Fruit fly (Drosophila melanogaster) whole organism, embryonic: ENCODE results near the gene Sry-alpha.

ENCODE experiments used
- Aef1 ChIP-seq: fragments of 200-800 bp; sonication (Bioruptor generic); IDR thresholded peaks from 3 replicates; pipeline ENCODE4 v1.3.6; 2022; ENCODE audit warnings: missing biosample characterization, missing genetic modification characterization
- CG1024 ChIP-seq: fragments of 200-800 bp; sonication (Bioruptor generic); IDR thresholded peaks from 2 replicates; pipeline ENCODE4 v1.3.6; 2022; ENCODE audit warnings: missing biosample characterization, missing genetic modification characterization
- CG10267 ChIP-seq: fragments of 200-800 bp; sonication (Bioruptor generic); optimal IDR thresholded peaks from 2 replicates; lab custom pipeline; 2018; ENCODE audit warnings: missing biosample characterization, mild to moderate bottlenecking, missing genetic modification characterization, moderate library complexity
- CG10979 ChIP-seq: fragments of 200-800 bp; sonication (Bioruptor generic); optimal IDR thresholded peaks from 2 replicates; lab custom pipeline; 2018; ENCODE audit warnings: missing biosample characterization, mild to moderate bottlenecking, missing genetic modification characterization, moderate library complexity
- CG12155 ChIP-seq: fragments of 200-800 bp; sonication (Bioruptor generic); optimal IDR thresholded peaks from 3 replicates; lab custom pipeline; 2016; ENCODE audit warnings: missing biosample characterization, missing genetic modification characterization
- CG13123 ChIP-seq: fragments of 200-800 bp; sonication (Bioruptor generic); optimal IDR thresholded peaks from 2 replicates; lab custom pipeline; 2016; ENCODE audit warnings: missing biosample characterization, missing genetic modification characterization
- CG13287 ChIP-seq: fragments of 200-800 bp; sonication (Bioruptor generic); IDR thresholded peaks from 2 replicates; pipeline ENCODE4 v1.3.6; 2022; ENCODE audit warnings: missing biosample characterization, missing genetic modification characterization; ENCODE audit not compliant: partially characterized antibody
- CG14710 ChIP-seq: fragments of 200-800 bp; sonication (Bioruptor generic); optimal IDR thresholded peaks from 3 replicates; lab custom pipeline; 2019; ENCODE audit warnings: missing biosample characterization, mild to moderate bottlenecking, missing genetic modification characterization, moderate library complexity
- CG15269 ChIP-seq: fragments of 200-800 bp; sonication (Bioruptor generic); optimal IDR thresholded peaks from 2 replicates; lab custom pipeline; 2018; ENCODE audit warnings: missing biosample characterization, mild to moderate bottlenecking, missing genetic modification characterization, moderate library complexity
- CG1603 ChIP-seq: fragments of 200-800 bp; sonication (Bioruptor generic); optimal IDR thresholded peaks from 2 replicates; lab custom pipeline; 2019; ENCODE audit warnings: missing biosample characterization, mild to moderate bottlenecking, missing genetic modification characterization, moderate library complexity
- CG34422 ChIP-seq: fragments of 200-800 bp; sonication (Bioruptor generic); IDR thresholded peaks from 3 replicates; pipeline ENCODE4 v1.3.6; 2022; ENCODE audit warnings: missing biosample characterization, missing genetic modification characterization
- CG4360 ChIP-seq: fragments of 200-800 bp; sonication (Bioruptor generic); IDR thresholded peaks from 2 replicates; pipeline ENCODE4 v1.3.6; 2022; ENCODE audit warnings: missing biosample characterization, missing genetic modification characterization
- CG4854 ChIP-seq: fragments of 200-800 bp; sonication (Bioruptor generic); optimal IDR thresholded peaks from 2 replicates; lab custom pipeline; 2016; ENCODE audit warnings: missing biosample characterization, missing genetic modification characterization, inconsistent platforms
- CG5245 ChIP-seq: fragments of 200-800 bp; sonication (Bioruptor generic); optimal IDR thresholded peaks from 3 replicates; lab custom pipeline; 2016; ENCODE audit warnings: missing biosample characterization, missing genetic modification characterization
- CG6254 ChIP-seq: fragments of 200-800 bp; sonication (Bioruptor generic); optimal IDR thresholded peaks from 3 replicates; lab custom pipeline; 2017; ENCODE audit warnings: mild to moderate bottlenecking, missing biosample characterization, missing genetic modification reagents, missing genetic modification characterization
- CG6689 ChIP-seq: fragments of 200-800 bp; sonication (Bioruptor generic); IDR thresholded peaks from 2 replicates; pipeline ENCODE4 v1.3.6; 2022; ENCODE audit warnings: missing biosample characterization, missing genetic modification characterization
- CG8924 ChIP-seq: fragments of 200-800 bp; optimal IDR thresholded peaks from 3 replicates; lab custom pipeline; 2019; ENCODE audit warnings: missing biosample characterization, mild to moderate bottlenecking, missing genetic modification characterization, moderate library complexity
- CG9215 ChIP-seq: fragments of 200-800 bp; sonication (Bioruptor generic); IDR thresholded peaks from 2 replicates; pipeline ENCODE4 v1.3.6; 2022; ENCODE audit warnings: missing biosample characterization, missing genetic modification characterization
- CG9932 ChIP-seq: fragments of 200-800 bp; sonication (Bioruptor generic); IDR thresholded peaks from 2 replicates; pipeline ENCODE4 v1.3.6; 2022; ENCODE audit warnings: missing biosample characterization, missing genetic modification characterization
- CHES-1-like ChIP-seq: fragments of 200-800 bp; sonication (Bioruptor generic); optimal IDR thresholded peaks from 2 replicates; lab custom pipeline; 2016; ENCODE audit warnings: missing biosample characterization, missing genetic modification characterization
- CrebB ChIP-seq: fragments of 200-800 bp; sonication (Bioruptor generic); optimal IDR thresholded peaks from 3 replicates; lab custom pipeline; 2018; ENCODE audit warnings: missing biosample characterization, mild to moderate bottlenecking, missing genetic modification characterization
- Doc2 ChIP-seq: fragments of 200-800 bp; sonication (Bioruptor generic); IDR thresholded peaks from 2 replicates; pipeline ENCODE4 v1.3.6; 2022; ENCODE audit warnings: missing biosample characterization, missing genetic modification characterization
- Ets65A ChIP-seq: fragments of 200-800 bp; sonication (Bioruptor generic); peaks from one replicate; lab custom pipeline; 2016; ENCODE audit warnings: missing biosample characterization, missing genetic modification characterization
- H2.0 ChIP-seq: fragments of 200-800 bp; sonication (Bioruptor generic); IDR thresholded peaks from 2 replicates; pipeline ENCODE4 v1.3.6; 2022; ENCODE audit warnings: missing biosample characterization, missing genetic modification characterization
- HmgD ChIP-seq: fragments of 200-800 bp; sonication (Bioruptor generic); optimal IDR thresholded peaks from 3 replicates; lab custom pipeline; 2016; ENCODE audit warnings: missing biosample characterization, missing genetic modification characterization
- Med ChIP-seq: fragments of 200-800 bp; sonication (Bioruptor generic); peaks from one replicate; lab custom pipeline; 2016; ENCODE audit warnings: missing biosample characterization, missing genetic modification characterization, mild to moderate bottlenecking, inconsistent platforms, moderate library complexity
- Meics ChIP-seq: fragments of 200-800 bp; sonication (Bioruptor generic); optimal IDR thresholded peaks from 2 replicates; lab custom pipeline; 2017; ENCODE audit warnings: missing biosample characterization, mild to moderate bottlenecking, missing genetic modification characterization
- Oli ChIP-seq: fragments of 200-800 bp; sonication (Bioruptor generic); optimal IDR thresholded peaks from 2 replicates; lab custom pipeline; 2018; ENCODE audit warnings: missing biosample characterization, mild to moderate bottlenecking, missing genetic modification characterization, moderate library complexity
- Opbp ChIP-seq: fragments of 200-800 bp; sonication (Bioruptor generic); IDR thresholded peaks from 3 replicates; pipeline ENCODE4 v1.3.6; 2022; ENCODE audit warnings: missing biosample characterization, missing genetic modification characterization; ENCODE audit not compliant: partially characterized antibody
- Rfx ChIP-seq: fragments of 200-800 bp; sonication (Bioruptor generic); IDR thresholded peaks from 2 replicates; pipeline ENCODE4 v1.3.6; 2022; ENCODE audit warnings: missing biosample characterization, missing genetic modification characterization
- Side ChIP-seq: fragments of 200-800 bp; sonication (Bioruptor generic); optimal IDR thresholded peaks from 2 replicates; lab custom pipeline; 2016; ENCODE audit warnings: missing biosample characterization, missing genetic modification characterization
- Tbp ChIP-seq: fragments of >200 bp; optimal IDR thresholded peaks from 2 replicates; lab custom pipeline; 2018; ENCODE audit warnings: missing biosample characterization, missing genetic modification characterization
- ato ChIP-seq: fragments of 200-800 bp; sonication (Bioruptor generic); IDR thresholded peaks from 2 replicates; pipeline ENCODE4 v1.3.6; 2022; ENCODE audit warnings: missing biosample characterization, missing genetic modification characterization; ENCODE audit not compliant: partially characterized antibody
- bbx ChIP-seq: fragments of 200-800 bp; sonication (Bioruptor generic); IDR thresholded peaks from 2 replicates; pipeline ENCODE4 v1.3.6; 2022; ENCODE audit warnings: missing biosample characterization, missing genetic modification characterization; ENCODE audit not compliant: partially characterized antibody
- bowl ChIP-seq: fragments of 200-800 bp; sonication (Bioruptor generic); IDR thresholded peaks from 2 replicates; pipeline ENCODE4 v1.3.6; 2022; ENCODE audit warnings: missing biosample characterization, missing genetic modification characterization
- chn ChIP-seq: fragments of 200-800 bp; sonication (Bioruptor generic); optimal IDR thresholded peaks from 2 replicates; lab custom pipeline; 2016; ENCODE audit warnings: missing biosample characterization, missing genetic modification characterization
- fd3F ChIP-seq: fragments of 200-800 bp; sonication (Bioruptor generic); optimal IDR thresholded peaks from 2 replicates; lab custom pipeline; 2018; ENCODE audit warnings: missing biosample characterization, mild to moderate bottlenecking, missing genetic modification characterization, moderate library complexity
- hbn ChIP-seq: fragments of 200-800 bp; sonication (Bioruptor generic); IDR thresholded peaks from 2 replicates; pipeline ENCODE4 v1.3.6; 2022; ENCODE audit warnings: missing biosample characterization, missing genetic modification characterization; ENCODE audit not compliant: partially characterized antibody
- insv ChIP-seq, 2 experiments: fragments of 200-800 bp; sonication (Bioruptor generic); optimal IDR thresholded peaks; 3 replicates each; lab custom pipeline; 2016 to 2018; ENCODE audit warnings: missing biosample characterization in 2 of 2, missing genetic modification characterization in 2 of 2
- jing ChIP-seq: fragments of 200-800 bp; sonication (Bioruptor generic); optimal IDR thresholded peaks from 2 replicates; lab custom pipeline; 2018; ENCODE audit warnings: missing biosample characterization, mild to moderate bottlenecking, missing genetic modification characterization
- mam ChIP-seq: fragments of 200-800 bp; sonication (Bioruptor generic); optimal IDR thresholded peaks from 3 replicates; lab custom pipeline; 2016; ENCODE audit warnings: missing biosample characterization, missing genetic modification characterization
- nau ChIP-seq: fragments of 200-800 bp; sonication (Bioruptor generic); optimal IDR thresholded peaks from 3 replicates; lab custom pipeline; 2017; ENCODE audit warnings: missing biosample characterization, mild to moderate bottlenecking, missing genetic modification characterization, missing genetic modification reagents
- nmo ChIP-seq: fragments of 200-800 bp; sonication (Bioruptor generic); optimal IDR thresholded peaks from 2 replicates; lab custom pipeline; 2018; ENCODE audit warnings: missing biosample characterization, mild to moderate bottlenecking, missing genetic modification characterization, moderate library complexity
- otp ChIP-seq: fragments of 200-800 bp; sonication (Bioruptor generic); IDR thresholded peaks from 3 replicates; pipeline ENCODE4, ENCODE4 v1.3.6; 2022; ENCODE audit warnings: missing biosample characterization, missing genetic modification characterization
- row ChIP-seq: fragments of 200-800 bp; sonication (Bioruptor generic); IDR thresholded peaks from 3 replicates; pipeline ENCODE4 v1.3.6; 2022; ENCODE audit warnings: missing biosample characterization, missing genetic modification characterization
- sens ChIP-seq: fragments of 200-800 bp; sonication (Bioruptor generic); peaks from one replicate; lab custom pipeline; 2016; ENCODE audit warnings: missing biosample characterization, missing genetic modification characterization
- sna ChIP-seq: fragments of 200-800 bp; sonication (Bioruptor generic); IDR thresholded peaks from 2 replicates; pipeline ENCODE4 v1.3.6; 2022; ENCODE audit warnings: missing biosample characterization, missing genetic modification characterization; ENCODE audit not compliant: partially characterized antibody
- sob ChIP-seq: fragments of 200-800 bp; sonication (Bioruptor generic); IDR thresholded peaks from 2 replicates; pipeline ENCODE4 v1.3.6; 2022; ENCODE audit warnings: missing biosample characterization, missing genetic modification characterization
- stwl ChIP-seq: fragments of 200-800 bp; sonication (Bioruptor generic); optimal IDR thresholded peaks from 3 replicates; lab custom pipeline; 2018; ENCODE audit warnings: missing biosample characterization, mild to moderate bottlenecking, missing genetic modification characterization, moderate library complexity
- z ChIP-seq: fragments of 200-800 bp; sonication (Bioruptor generic); IDR thresholded peaks from 3 replicates; pipeline ENCODE4 v1.3.6; 2022; ENCODE audit warnings: missing biosample characterization, missing genetic modification characterization

Gene Sry-alpha

DNA sequence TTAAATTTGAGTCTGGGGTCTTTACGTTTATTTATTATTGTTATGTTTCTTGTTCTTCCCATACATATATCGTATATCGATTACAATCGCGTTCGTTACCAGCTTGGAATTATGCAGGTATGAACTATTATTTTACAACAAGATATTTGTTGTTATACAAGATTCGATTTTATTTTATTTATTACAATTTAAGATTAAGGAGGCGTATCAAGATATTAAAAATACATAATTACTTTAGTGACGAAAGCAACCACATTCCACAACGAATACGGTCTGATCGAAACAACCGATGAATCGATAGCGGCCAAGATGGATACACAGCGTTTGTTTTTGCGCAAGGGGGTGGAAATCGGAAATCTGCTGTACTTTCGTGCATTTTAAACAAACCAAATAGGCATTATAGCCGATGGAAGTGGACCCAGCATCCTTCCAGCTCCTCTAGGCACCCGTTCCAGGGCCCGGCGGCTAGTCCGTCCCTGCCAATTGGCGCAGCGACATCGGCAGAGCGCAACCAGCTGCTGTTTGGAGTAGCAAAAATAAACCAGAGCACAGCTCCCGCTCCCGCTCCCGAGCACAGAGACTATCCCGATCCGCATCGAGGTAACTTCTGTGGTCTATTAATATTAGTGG lies 41.8 kb upstream of the Sry-alpha start, which contains the start of the genes CG15525 and CG11504 (continued):
- TF ChIP-seq CHES-1-like (GFP tag; lab: Kevin White, UChicago) (peak; percentile 64), Med (GFP tag; lab: Kevin White, UChicago) (peak; percentile 84), CG34422 (GFP tag; lab: Robert Waterston, UW) (peak; percentile 79; the same call in 2 of the 3 replicates), Doc2 (no peak), insv (GFP tag; optimal IDR thresholded peaks at IDR 0.05; lab: Kevin White, UChicago) (peak in 1 of 2 experiments; percentile 7), sens (GFP tag; lab: Kevin White, UChicago) (peak; percentile 96), nmo (GFP tag; lab: Kevin White, UChicago) (peak; percentile 62), Oli (tag; lab: Kevin White, UChicago) (no peak), Ets65A (GFP tag; lab: Kevin White, UChicago) (peak; percentile 96), otp (no peak), CG4854 (GFP tag; lab: Kevin White, UChicago) (peak; percentile 23), CG15269 (tag; lab: Kevin White, UChicago) (no peak), CG6254 (GFP tag; lab: Kevin White, UChicago) (no peak), CG12155 (peak; percentile 55), z (no peak), row (GFP tag; lab: Robert Waterston, UW) (peak; percentile 93), ato (GFP tag; lab: Robert Waterston, UW) (peak; percentile 71; the same call in 1 of the 2 replicates), CG9932 (GFP tag; lab: Robert Waterston, UW) (peak; percentile 84), bbx (GFP tag; lab: Robert Waterston, UW) (peak; percentile 72), CG6689 (GFP tag; lab: Robert Waterston, UW) (peak; percentile 53; the same call in 1 of the 2 replicates), Meics (GFP tag; lab: Kevin White, UChicago) (peak; percentile 100), bowl (GFP tag; lab: Robert Waterston, UW) (no peak), jing (GFP tag; lab: Kevin White, UChicago) (no peak), Tbp (no peak), CG8924 (tag; lab: Kevin White, UChicago) (peak; percentile 57), CG14710 (tag; lab: Kevin White, UChicago) (peak; percentile 72), Rfx (peak; percentile 72), fd3F (GFP tag; lab: Kevin White, UChicago) (peak; percentile 10), sna (GFP tag; lab: Robert Waterston, UW) (peak; percentile 89), HmgD (peak; percentile 10), chn (GFP tag; lab: Kevin White, UChicago) (peak; percentile 47), CG13287 (GFP tag; lab: Robert Waterston, UW) (peak; percentile 95), CG4360 (GFP tag; lab: Robert Waterston, UW) (no peak), Side (GFP tag; lab: Kevin White, UChicago) (no peak), CG10267 (tag; lab: Kevin White, UChicago) (peak; percentile 49), CG5245 (GFP tag; lab: Kevin White, UChicago) (no peak), CG9215 (GFP tag; lab: Robert Waterston, UW) (peak; percentile 57), CG1024 (GFP tag; lab: Robert Waterston, UW) (peak; percentile 34; the same call in 1 of the 2 replicates), CG13123 (peak; percentile 5), CG10979 (tag; lab: Kevin White, UChicago) (peak; percentile 22), nau (GFP tag; lab: Kevin White, UChicago) (no peak), Aef1 (GFP tag; lab: Robert Waterston, UW) (peak; percentile 78), CrebB (tag; lab: Kevin White, UChicago) (no peak), Opbp (GFP tag; lab: Robert Waterston, UW) (peak; percentile 76), H2.0 (GFP tag; lab: Robert Waterston, UW) (peak; percentile 21; the same call in 1 of the 2 replicates), CG1603 (tag; lab: Kevin White, UChicago) (peak; percentile 64), mam (GFP tag; lab: Kevin White, UChicago) (peak; percentile 82), hbn (GFP tag; lab: Robert Waterston, UW) (peak; percentile 86), stwl (tag; lab: Kevin White, UChicago) (peak; percentile 69), sob (GFP tag; lab: Robert Waterston, UW) (peak; percentile 67)
